Fruit fly (Drosophila melanogaster) whole organism, wandering third instar larva: Measurements from ENCODE around the gene CG11836.

Source experiments
- CrebA ChIP-seq: fragments of 200-800 bp; sonication (Bioruptor generic); optimal IDR thresholded peaks from 2 replicates; lab custom pipeline; 2016; ENCODE audit warnings: missing biosample characterization, mild to moderate bottlenecking, missing genetic modification characterization, borderline replicate concordance
- Hr78 ChIP-seq: fragments of >200 bp; optimal IDR thresholded peaks from 2 replicates; lab custom pipeline; 2017; ENCODE audit warnings: missing biosample characterization, missing genetic modification characterization
- Hr83 ChIP-seq: fragments of 200-300 bp; sonication (Bioruptor generic); optimal IDR thresholded peaks from 2 replicates; lab custom pipeline; 2016; ENCODE audit warnings: missing biosample characterization, mild to moderate bottlenecking, missing genetic modification characterization, moderate library complexity; ENCODE audit not compliant: poor library complexity, severe bottlenecking
- Jra ChIP-seq: sonication (Bioruptor generic); optimal IDR thresholded peaks from 2 replicates; lab custom pipeline; 2016; ENCODE audit warnings: missing biosample characterization, missing genetic modification characterization
- Myc ChIP-seq: fragments of >200 bp; optimal IDR thresholded peaks from 2 replicates; lab custom pipeline; 2017
- N ChIP-seq: fragments of >200 bp; optimal IDR thresholded peaks from 2 replicates; lab custom pipeline; 2018; ENCODE audit warnings: missing biosample characterization, missing external identifiers, missing genetic modification characterization
- dsf ChIP-seq: sonication (Bioruptor generic); optimal IDR thresholded peaks from 2 replicates; lab custom pipeline; 2016; ENCODE audit warnings: missing biosample characterization, missing genetic modification characterization, borderline replicate concordance
- h ChIP-seq: fragments of 200-800 bp; sonication (Bioruptor generic); optimal IDR thresholded peaks from 3 replicates; lab custom pipeline; 2016; ENCODE audit warnings: missing biosample characterization, mild to moderate bottlenecking, missing genetic modification characterization
- psq ChIP-seq: fragments of 200-800 bp; sonication (Bioruptor generic); optimal IDR thresholded peaks from 3 replicates; lab custom pipeline; 2017; ENCODE audit warnings: missing biosample characterization, mild to moderate bottlenecking, missing genetic modification characterization, moderate library complexity
- rgr ChIP-seq: fragments of 200-800 bp; sonication (Bioruptor generic); optimal IDR thresholded peaks from 3 replicates; lab custom pipeline; 2016; ENCODE audit warnings: missing biosample characterization, mild to moderate bottlenecking, missing genetic modification characterization
- sage ChIP-seq: fragments of 200-800 bp; sonication (Bioruptor generic); optimal IDR thresholded peaks from 2 replicates; lab custom pipeline; 2016; ENCODE audit warnings: missing biosample characterization, mild to moderate bottlenecking, missing genetic modification characterization

dm6 chr3R:25064907-25065841 is 5.8 kb upstream of the CG11836 start, which contains the start of the genes veli and PQBP1:
- TF ChIP-seq CrebA (GFP tag; lab: Kevin White, UChicago) (no peak), dsf (GFP tag; lab: Kevin White, UChicago) (no peak), psq (no peak), Hr83 (no peak), h (GFP tag; lab: Kevin White, UChicago) (no peak), Myc (lab: Kevin White, UChicago) (no peak), N (GFP tag; lab: Kevin White, UChicago) (no peak), rgr (GFP tag; lab: Kevin White, UChicago) (no peak), Jra (GFP tag; lab: Kevin White, UChicago) (no peak), Hr78 (GFP tag; lab: Kevin White, UChicago) (no peak), sage (no peak)
